Worm (Caenorhabditis elegans): ENCODE measurements around the gene enee-1.
A peak's percentile ranks its signal among the peaks of the same experiment; 100 is the strongest.

enee-1 gene

DNA sequence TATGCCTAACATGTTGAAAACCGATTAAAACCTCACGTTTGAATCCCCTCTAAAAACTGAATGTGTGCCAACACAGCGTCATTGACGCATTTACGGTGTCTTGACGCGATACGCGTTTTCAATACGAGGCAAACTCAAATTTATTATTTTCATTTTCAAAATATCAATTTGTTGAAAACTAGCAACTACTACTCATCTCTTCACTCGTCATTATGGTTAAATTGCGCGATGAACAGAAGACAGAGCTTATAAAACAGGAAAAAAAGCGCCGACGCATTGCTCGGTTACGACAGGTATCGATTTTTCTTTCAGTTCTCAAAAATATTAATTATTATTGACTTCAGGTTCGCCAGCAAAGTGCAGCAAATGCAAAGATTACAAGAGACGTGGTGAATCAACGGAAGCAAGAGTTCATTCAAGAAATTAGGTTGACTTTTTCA lies at the start of gene enee-1:
Gene enee-1 (plus strand): TSS at position 108 of the 440 bp plus-strand sequence.
- TF ChIP-seq dao-5 (tag; optimal IDR thresholded peaks at IDR 0.05) (no peak), W03F9.2 (tag; optimal IDR thresholded peaks at IDR 0.05) (peak; percentile 73)

DNA sequence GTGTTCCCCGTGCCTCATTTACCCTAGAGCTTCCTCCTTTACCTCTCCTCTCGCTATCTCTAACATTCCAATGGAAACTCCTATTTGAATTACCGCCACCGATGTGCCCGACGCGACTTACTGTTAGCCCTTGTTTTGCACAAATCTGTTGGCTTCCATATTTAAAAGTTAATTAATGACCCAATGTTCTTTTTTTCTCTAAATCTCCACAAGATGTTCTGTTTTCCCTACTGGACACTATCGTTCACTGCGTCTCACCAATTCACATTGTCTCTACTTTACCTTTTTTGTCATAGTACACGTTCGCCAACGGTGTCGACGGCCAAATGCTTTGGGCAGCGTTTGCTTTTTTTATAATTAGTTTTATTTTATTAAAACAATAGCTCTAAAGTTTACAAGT lies 23.9 kb upstream of the enee-1 start:
- no peak for TF ChIP-seq W03F9.2 (tag; optimal IDR thresholded peaks at IDR 0.05)

DNA sequence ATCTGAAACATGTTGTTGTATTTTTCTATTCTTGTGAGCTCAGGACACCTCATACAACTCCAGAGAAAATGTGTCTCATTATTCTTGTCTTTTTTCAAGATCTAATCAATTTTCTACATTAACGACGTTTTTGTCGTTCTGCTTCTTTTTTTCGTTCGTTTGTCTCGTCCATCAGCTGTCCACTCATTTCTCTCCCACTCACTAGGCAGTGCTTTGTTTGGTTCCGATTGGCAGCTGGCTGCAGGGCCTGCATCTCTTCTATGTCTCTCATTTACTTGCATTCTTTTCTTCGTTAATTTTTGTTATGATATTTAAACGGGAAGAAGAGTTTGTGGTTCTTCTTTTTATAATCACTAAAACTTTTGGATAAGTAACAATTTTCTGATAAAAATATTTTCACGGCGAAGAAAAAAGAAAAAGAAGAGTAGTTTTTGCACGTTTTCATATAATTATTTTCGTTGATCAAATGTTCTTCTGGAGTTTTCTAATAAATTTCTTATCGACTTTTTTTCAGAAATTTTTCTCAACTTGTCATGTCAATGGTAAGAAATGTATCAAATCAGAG lies 23.1 kb upstream of the enee-1 start, which contains the start of gene 2L52.1:
Gene 2L52.1 (plus strand): TSS at position 515 of the 565 bp plus-strand sequence.
- TF ChIP-seq dao-5 (tag; optimal IDR thresholded peaks at IDR 0.05) (no peak), him-1 (tag; optimal IDR thresholded peaks at IDR 0.05) (no peak)

DNA sequence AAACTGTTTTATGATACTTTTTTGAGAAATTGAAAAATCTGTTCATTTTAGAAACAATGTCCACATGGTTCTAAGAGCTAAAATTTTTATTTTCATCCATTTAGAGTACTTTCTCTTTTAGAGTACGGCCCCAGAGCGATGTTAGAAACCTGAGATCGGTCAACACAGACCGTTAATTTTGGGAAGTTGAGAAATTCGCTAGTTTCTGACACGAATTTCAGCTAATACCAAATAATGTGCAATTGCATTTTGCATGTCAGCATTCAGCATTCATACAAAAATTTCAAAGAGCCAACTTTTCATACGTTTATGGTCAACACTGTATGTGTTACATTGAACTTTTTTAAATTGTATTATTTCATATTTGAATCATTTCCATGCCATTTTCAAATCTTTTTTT lies 19.7 kb upstream of the enee-1 start:
- TF ChIP-seq W03F9.2 (tag; optimal IDR thresholded peaks at IDR 0.05): no peak

DNA sequence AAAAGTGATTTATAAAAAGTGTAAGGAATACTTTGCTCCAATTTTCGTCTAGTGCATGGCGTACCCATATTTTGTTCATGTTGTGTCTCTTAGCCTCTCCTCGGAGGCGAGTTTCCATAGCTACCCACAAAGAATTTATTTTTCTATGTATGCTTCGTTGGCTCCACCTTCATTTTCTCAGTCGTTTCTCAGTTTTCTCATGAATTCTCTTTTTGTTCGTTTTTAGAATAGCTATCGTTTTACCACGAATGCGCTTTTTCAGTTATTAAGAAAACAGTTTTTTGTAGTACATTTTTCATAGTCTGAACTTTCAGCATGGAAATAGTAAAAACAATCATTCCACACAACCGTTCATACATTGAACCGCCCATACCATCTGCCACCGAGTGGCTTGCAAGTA lies 18.1 kb upstream of the enee-1 start, which contains the start of gene osta-1:
Gene osta-1 (plus strand): TSS at position 309 of the 400 bp plus-strand sequence.
- TF ChIP-seq dao-5 (tag; optimal IDR thresholded peaks at IDR 0.05): no peak

DNA sequence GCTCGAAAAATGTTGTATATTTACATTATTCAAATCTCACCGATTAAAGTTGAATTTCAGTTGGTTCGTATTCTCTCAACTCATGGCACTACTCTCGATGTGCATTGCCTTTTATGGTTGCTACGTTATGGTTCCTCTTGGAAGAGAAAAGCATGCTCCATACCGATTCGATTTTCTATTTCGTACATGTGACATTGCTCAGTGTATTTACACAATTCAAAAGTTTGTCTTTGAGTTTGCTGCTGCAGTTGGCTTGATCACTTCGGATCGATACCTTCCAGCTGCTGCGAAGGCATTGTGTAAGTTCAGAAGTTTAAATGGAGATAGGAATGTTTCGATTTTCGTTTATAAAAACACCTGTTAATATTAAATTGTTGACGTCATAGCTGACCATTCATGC lies 16.3 kb upstream of the enee-1 start:
- TF ChIP-seq W03F9.2 (tag; optimal IDR thresholded peaks at IDR 0.05): no peak
- no peak for TF ChIP-seq him-1 (tag; optimal IDR thresholded peaks at IDR 0.05)
- TF ChIP-seq dao-5 (tag; optimal IDR thresholded peaks at IDR 0.05): no peak

DNA sequence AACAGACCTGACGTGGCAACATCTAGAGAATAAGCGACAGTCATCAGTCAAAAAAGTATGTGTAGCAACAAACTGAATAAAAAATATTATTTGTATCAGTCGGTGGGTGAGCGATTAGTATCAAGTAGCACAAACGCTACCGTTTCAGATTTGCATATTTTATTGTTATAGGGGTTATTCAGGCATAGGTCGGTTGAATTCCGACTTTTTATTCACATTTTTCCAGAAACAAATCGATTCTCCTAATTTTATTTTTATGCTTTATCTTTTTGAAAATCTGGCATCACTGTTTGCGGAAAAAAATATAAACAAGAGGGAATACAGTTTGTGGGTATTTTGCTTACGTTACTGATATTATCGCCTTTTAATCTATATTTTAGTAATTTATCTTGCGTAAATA lies 12.7 kb upstream of the enee-1 start, which contains the start of gene best-4:
Gene best-4 (minus strand): TSS at position 101 of the 400 bp plus-strand sequence.
- TF ChIP-seq him-1 (tag; optimal IDR thresholded peaks at IDR 0.05) (no peak), dao-5 (tag; optimal IDR thresholded peaks at IDR 0.05) (no peak), W03F9.2 (tag; optimal IDR thresholded peaks at IDR 0.05) (no peak)

DNA sequence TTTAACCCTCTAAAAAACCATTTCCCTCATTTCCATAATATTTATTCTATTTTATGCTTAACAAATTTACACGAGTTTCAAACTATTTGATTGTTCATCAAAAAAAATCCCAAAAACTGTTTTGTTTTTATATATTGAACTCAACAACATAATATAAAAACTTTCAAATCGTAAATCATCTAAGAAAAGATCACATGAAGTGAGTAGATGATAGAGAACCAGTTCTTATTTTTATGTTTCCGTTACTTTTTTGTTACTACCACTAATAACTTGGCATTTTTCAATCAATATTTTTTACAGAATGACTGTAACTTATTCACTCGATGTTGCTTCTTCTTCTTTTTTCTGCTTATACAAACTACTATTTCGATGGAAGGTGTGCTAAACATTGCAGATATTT lies 11.8 kb upstream of the enee-1 start, which contains the start of gene best-3:
Gene best-3 (plus strand): TSS at position 301 of the 400 bp plus-strand sequence.
- TF ChIP-seq dao-5 (tag; optimal IDR thresholded peaks at IDR 0.05) (no peak), him-1 (tag; optimal IDR thresholded peaks at IDR 0.05) (no peak), W03F9.2 (tag; optimal IDR thresholded peaks at IDR 0.05) (no peak)

DNA sequence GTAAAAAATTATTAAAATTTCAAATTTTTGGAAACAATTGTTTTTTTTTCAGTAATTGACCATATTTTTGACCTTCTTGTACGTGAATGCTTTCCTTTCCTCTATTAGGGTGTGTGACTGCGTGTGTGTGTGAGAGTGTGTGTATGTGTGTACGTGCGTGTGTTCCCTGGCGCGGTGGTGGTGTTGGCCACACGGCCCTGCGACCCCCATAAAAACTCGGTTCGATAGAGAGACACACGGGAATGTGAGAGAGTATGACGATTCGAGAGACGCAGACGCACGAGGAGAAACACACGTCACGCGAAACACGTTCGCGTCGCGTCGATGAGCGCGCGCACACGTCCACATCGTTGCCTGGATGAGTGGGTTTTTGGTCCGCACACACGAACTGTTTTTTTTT lies 5.7 kb upstream of the enee-1 start:
- TF ChIP-seq dao-5 (tag; optimal IDR thresholded peaks at IDR 0.05) (no peak), him-1 (tag; optimal IDR thresholded peaks at IDR 0.05) (no peak), W03F9.2 (tag; optimal IDR thresholded peaks at IDR 0.05) (peak; percentile 53)

DNA sequence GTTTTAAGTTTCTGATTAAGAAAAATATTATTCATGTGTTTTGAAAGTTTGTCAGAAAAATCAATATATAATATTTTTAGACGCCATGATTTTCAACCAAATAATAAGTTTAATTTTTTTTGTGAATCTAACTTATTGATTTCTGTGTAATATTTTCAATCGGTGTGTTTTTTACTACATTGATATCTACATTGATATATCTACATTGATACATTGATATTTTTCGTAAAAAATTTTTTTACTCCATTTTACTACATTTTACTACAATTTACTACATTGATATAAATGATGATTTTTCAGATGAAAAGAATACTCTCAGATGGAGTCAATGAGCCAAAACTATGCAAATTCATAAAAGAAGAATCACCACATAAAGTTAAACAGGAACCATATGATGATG lies 5.2 kb upstream of the enee-1 start, which contains the start of gene gmeb-1:
Gene gmeb-1 (plus strand): TSS at position 301 of the 400 bp plus-strand sequence.
- no peak for TF ChIP-seq dao-5 (tag; optimal IDR thresholded peaks at IDR 0.05)
- no peak for TF ChIP-seq W03F9.2 (tag; optimal IDR thresholded peaks at IDR 0.05)
- TF ChIP-seq him-1 (tag; optimal IDR thresholded peaks at IDR 0.05): no peak

DNA sequence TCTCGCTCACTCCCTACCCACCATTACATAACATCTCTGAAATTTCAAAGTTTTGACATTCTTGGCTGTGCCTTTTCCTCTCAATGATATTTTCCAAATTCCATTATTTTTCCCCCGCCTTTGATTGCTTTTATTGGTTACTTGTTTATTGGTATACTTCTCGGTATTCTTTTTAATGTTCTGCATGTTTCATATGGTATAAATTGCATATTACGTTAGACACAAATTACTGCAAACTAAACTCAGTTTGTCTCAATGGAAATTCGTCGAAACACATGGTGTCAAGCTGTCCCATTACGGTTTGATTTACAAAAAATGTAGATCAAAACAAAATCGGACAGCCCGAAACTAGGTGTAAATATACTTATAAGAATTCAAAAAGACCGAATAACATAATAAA lies 2.5 kb upstream of the enee-1 start:
- TF ChIP-seq him-1 (tag; optimal IDR thresholded peaks at IDR 0.05) (no peak), W03F9.2 (tag; optimal IDR thresholded peaks at IDR 0.05) (no peak), dao-5 (tag; optimal IDR thresholded peaks at IDR 0.05) (no peak)

DNA sequence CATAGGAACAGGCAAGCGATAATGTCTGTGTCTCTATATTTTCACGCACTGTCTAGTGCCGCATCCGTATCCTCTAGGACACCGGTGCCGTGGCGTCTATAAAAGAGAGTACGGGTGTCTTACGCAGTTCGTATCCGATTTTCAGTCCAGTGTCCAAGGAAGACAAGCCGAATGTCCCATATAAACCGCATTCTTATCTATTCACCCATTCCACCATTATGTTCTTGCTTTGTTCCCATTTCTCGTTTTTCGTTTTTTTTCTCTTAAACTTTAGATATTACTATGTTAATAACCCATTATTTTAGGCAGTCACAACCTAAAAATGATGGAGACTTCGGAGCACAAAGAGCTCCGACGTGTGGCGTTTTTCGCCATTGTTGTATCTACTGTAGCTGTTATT lies 1.4 kb upstream of the enee-1 start, which contains the start of gene sqt-2:
Gene sqt-2 (plus strand): TSS at position 301 of the 400 bp plus-strand sequence.
- no peak for TF ChIP-seq W03F9.2 (tag; optimal IDR thresholded peaks at IDR 0.05)
- TF ChIP-seq him-1 (tag; optimal IDR thresholded peaks at IDR 0.05): no peak
- no peak for TF ChIP-seq dao-5 (tag; optimal IDR thresholded peaks at IDR 0.05)

DNA sequence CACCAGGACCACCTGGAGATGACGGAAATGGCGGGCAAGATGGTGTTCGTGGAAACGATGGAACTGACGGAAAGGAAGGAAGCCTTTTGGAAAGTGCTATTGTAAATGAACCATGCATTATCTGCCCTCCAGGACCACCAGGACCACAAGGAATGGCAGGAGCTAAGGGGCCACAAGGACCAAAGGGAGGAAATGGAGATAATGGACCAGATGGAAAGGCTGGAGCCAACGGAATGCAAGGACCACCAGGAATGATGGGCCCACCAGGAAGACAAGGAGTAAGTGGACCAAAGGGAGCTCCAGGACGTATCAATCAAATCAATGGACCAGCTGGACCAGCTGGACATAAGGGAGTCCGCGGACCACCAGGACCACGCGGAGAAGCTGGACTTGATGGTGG lies 727 bp upstream of the enee-1 start:
- TF ChIP-seq him-1 (tag; optimal IDR thresholded peaks at IDR 0.05) (no peak), dao-5 (tag; optimal IDR thresholded peaks at IDR 0.05) (no peak), W03F9.2 (tag; optimal IDR thresholded peaks at IDR 0.05) (no peak)

DNA sequence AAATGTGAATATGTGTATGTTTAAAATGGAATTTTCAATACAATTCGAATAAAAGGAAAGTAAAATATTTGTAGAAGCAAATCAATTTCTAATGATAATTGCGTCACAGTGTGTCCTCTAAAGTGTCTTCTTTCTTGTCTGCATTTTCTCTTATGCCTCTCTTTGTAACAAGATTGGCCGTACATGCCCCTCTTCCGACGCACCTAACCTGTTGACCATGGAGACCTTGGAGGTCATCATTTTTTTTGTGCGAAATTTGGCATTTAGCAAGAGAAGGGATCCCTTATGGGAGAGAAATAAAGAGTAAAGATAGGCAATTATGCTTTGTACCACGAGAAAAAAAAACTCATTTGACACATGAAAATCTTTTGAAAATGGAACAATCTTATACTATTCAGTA lies 3.8 kb downstream of the enee-1 start, which contains the start of gene F23F1.4:
Gene F23F1.4 (minus strand): TSS at position 141 of the 400 bp plus-strand sequence.
- TF ChIP-seq him-1 (tag; optimal IDR thresholded peaks at IDR 0.05): no peak

DNA sequence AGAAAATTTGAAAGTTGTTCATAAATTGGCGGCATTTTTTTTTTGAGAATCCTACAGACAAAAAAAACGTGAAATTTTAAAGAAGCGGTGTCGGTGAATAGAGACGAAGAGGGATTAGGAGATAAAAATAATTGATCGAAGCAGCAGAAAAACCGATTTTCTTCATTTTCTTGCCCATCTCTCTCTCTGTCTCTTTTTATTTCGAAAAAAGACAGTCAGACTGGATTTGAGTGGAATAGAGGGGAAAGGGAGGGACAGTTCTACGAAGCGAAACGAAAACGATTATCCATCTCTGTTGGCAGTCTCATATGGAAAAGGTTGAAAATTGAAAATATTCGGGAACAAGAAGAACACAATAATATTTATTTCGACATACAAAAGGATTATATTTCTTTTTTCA lies 5.1 kb downstream of the enee-1 start:
- TF ChIP-seq dao-5 (tag; optimal IDR thresholded peaks at IDR 0.05) (no peak), him-1 (tag; optimal IDR thresholded peaks at IDR 0.05) (no peak), W03F9.2 (tag; optimal IDR thresholded peaks at IDR 0.05) (no peak)

Measured in whole organism, L4/young adult.